Worm (Caenorhabditis elegans) whole organism, L4 larva: Measurements from ENCODE around the gene C05D9.3.

Experiments
- daf-12 ChIP-seq: fragments of 150-350 bp; optimal IDR thresholded peaks from 2 replicates; lab custom pipeline; 2014; ENCODE audit warnings: missing biosample characterization, missing genetic modification reagents, missing genetic modification characterization
- fkh-10 ChIP-seq: fragments of 150-350 bp; optimal IDR thresholded peaks from 2 replicates; lab custom pipeline; 2014; ENCODE audit warnings: missing biosample characterization, missing genetic modification reagents, missing genetic modification characterization
- mxl-3 ChIP-seq: fragments of 200-800 bp; sonication (Bioruptor generic); optimal IDR thresholded peaks from 2 replicates; lab custom pipeline; 2018; ENCODE audit warnings: mild to moderate bottlenecking, missing genetic modification characterization, missing compliant biosample characterization
- nhr-10 ChIP-seq: fragments of 150-350 bp; optimal IDR thresholded peaks from 2 replicates; lab custom pipeline; 2014; ENCODE audit warnings: missing biosample characterization, missing genetic modification characterization
- rbr-2 ChIP-seq: sonication (generic microtip); optimal IDR thresholded peaks from 2 replicates; lab custom pipeline; 2016; ENCODE audit warnings: missing genotype, missing genetic modification characterization, missing compliant biosample characterization
- sdz-12 ChIP-seq: fragments of 200-800 bp; sonication (Bioruptor generic); optimal IDR thresholded peaks from 2 replicates; lab custom pipeline; 2018; ENCODE audit warnings: mild to moderate bottlenecking, missing genetic modification characterization, missing compliant biosample characterization
- zip-2 ChIP-seq: fragments of 150-350 bp; optimal IDR thresholded peaks from 2 replicates; lab custom pipeline; 2014; ENCODE audit warnings: missing biosample characterization, missing genetic modification characterization

DNA sequence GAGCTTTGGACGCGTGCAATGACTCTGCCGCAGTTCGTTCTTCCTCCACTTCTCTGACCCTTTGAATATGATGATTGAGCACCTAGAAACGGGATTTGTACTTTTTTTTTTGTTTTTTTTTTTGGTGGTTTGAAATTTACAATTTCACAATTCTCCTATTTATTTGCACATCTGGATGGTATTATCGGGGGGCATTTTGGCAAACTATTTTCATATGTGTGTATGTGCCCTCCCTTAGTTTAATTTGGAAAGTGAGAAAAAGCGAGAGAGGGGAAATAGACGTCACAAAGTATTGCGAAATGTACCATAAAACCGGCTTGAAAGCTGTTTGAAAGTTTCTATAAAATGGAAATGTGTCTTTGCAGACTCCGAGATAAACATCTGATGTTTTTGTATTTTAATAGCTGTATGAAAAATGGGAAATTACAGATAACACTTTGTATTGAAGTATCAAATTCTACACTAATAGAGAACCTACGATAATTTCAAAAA is 25.3 kb upstream of the C05D9.3 start:
- no peak for TF ChIP-seq fkh-10 (GFP tag; lab: Kevin White, UChicago)
- TF ChIP-seq rbr-2 = no peak
- TF ChIP-seq nhr-10 (tag; lab: Kevin White, UChicago) = no peak
- TF ChIP-seq daf-12 (tag; lab: Kevin White, UChicago) = no peak
- TF ChIP-seq zip-2 = no peak
- TF ChIP-seq sdz-12 (GFP tag; lab: Kevin White, UChicago) = no peak
- TF ChIP-seq mxl-3 (GFP tag; lab: Kevin White, UChicago) = no peak
